Worm (Caenorhabditis elegans): Measurements from ENCODE around the gene gst-8.
"Not testable (repeated sequence)": the region's sequence is repeated elsewhere in the genome, so short reads cannot be mapped to it uniquely, and the experiment has no call there.

gst-8 gene

DNA sequence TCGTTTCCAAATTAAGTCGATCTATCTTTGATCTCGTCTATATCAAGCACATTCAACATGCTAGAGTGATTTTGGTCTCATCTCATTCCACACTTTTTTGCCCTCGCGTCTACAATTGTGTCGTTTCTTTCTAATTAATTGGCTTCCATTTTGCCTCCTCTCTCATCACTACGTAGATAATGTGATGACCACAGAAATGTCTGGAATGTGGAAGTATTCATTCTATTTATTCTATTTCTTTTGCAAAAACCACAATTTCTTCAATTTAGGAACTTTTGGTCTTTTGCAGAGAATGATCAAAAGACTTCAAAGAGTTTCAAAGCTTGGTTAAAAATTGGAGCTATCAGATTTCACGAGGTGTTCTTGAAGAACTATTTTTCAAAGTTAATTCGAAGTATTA is 32.1 kb downstream of the gst-8 start:
- TF ChIP-seq sem-2 (GFP tag; optimal IDR thresholded peaks at IDR 0.05) (no peak), sptf-1 (tag; optimal IDR thresholded peaks at IDR 0.05) (no peak), cnd-1 (tag; optimal IDR thresholded peaks at IDR 0.05) (no peak), nhr-76 (tag; optimal IDR thresholded peaks at IDR 0.05) (no peak), ztf-11 (tag; optimal IDR thresholded peaks at IDR 0.05) (no peak), hlh-1 (tag; optimal IDR thresholded peaks at IDR 0.05) (no peak), elt-1 (tag; optimal IDR thresholded peaks at IDR 0.05; ENCODE audit: borderline replicate concordance, insufficient read depth) (no peak), nhr-2 (tag; optimal IDR thresholded peaks at IDR 0.05) (no peak), lin-13 (tag; optimal IDR thresholded peaks at IDR 0.05) (no peak), tbx-8 (GFP tag; optimal IDR thresholded peaks at IDR 0.05) (no peak), pha-4 (tag; optimal IDR thresholded peaks at IDR 0.05) (no peak), M03D4.4 (tag; optimal IDR thresholded peaks at IDR 0.05) (no peak), ceh-43 (GFP tag; optimal IDR thresholded peaks at IDR 0.05) (no peak), nhr-12 (tag; optimal IDR thresholded peaks at IDR 0.05) (no peak), mep-1 (tag; optimal IDR thresholded peaks at IDR 0.05) (no peak), mls-2 (tag; optimal IDR thresholded peaks at IDR 0.05) (no peak), blmp-1 (tag; optimal IDR thresholded peaks at IDR 0.05) (no peak), nhr-28 (tag; optimal IDR thresholded peaks at IDR 0.05) (no peak), ces-1 (GFP tag; optimal IDR thresholded peaks at IDR 0.05) (no peak)

ce11 chrII:4916462-4916861 is 33.0 kb downstream of the gst-8 start, which contains the start of gene msp-31:
TSS of gene msp-31 (minus strand) at chrII:4916562.
- TF ChIP-seq ham-2 (GFP tag; optimal IDR thresholded peaks at IDR 0.05); ceh-43 (GFP tag; optimal IDR thresholded peaks at IDR 0.05); nhr-237 (tag; optimal IDR thresholded peaks at IDR 0.05): not testable (repeated sequence)

ce11 chrII:4918501-4919021 is 35.0 kb downstream of the gst-8 start:
- TF ChIP-seq nhr-2 (tag; optimal IDR thresholded peaks at IDR 0.05) (peak; percentile 64), unc-120 (tag; optimal IDR thresholded peaks at IDR 0.05; ENCODE audit: poor library complexity, severe bottlenecking) (no peak), nhr-237 (tag; optimal IDR thresholded peaks at IDR 0.05) (no peak), nhr-28 (tag; optimal IDR thresholded peaks at IDR 0.05) (no peak), ceh-43 (GFP tag; optimal IDR thresholded peaks at IDR 0.05) (no peak), zip-8 (tag; optimal IDR thresholded peaks at IDR 0.05) (no peak), lsy-2 (tag; optimal IDR thresholded peaks at IDR 0.05) (no peak)

DNA sequence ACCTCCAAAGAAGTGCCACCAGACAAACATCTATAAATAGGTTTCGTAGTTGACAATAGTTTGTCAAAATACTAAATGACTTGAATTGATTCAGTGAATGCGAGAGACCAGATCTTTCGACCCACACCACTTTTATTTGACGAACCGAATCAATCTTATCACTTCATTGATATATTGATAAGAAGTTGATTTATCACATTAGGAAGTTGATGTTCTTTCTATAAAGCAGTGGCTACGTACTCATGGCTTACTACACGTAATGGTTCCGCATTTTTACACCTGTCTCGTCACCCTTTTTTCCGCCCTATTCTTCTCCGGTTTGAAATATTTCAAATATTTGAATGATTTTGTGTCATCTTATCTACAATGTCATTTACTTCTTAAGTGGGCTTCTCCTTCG is 37.1 kb downstream of the gst-8 start:
- TF ChIP-seq zip-8 (tag; optimal IDR thresholded peaks at IDR 0.05) (no peak), nhr-237 (tag; optimal IDR thresholded peaks at IDR 0.05) (no peak), lin-13 (tag; optimal IDR thresholded peaks at IDR 0.05) (no peak), drap-1 (GFP tag; optimal IDR thresholded peaks at IDR 0.05) (no peak), ceh-83 (GFP tag; optimal IDR thresholded peaks at IDR 0.05) (no peak), lin-32 (GFP tag; optimal IDR thresholded peaks at IDR 0.05) (no peak), sem-2 (GFP tag; optimal IDR thresholded peaks at IDR 0.05) (no peak)

ce11 chrII:4924729-4925128 is 41.2 kb downstream of the gst-8 start:
- TF ChIP-seq unc-39 (tag; optimal IDR thresholded peaks at IDR 0.05), result no peak
- TF ChIP-seq nhr-28 (tag; optimal IDR thresholded peaks at IDR 0.05), result no peak
- TF ChIP-seq snpc-4 (tag; optimal IDR thresholded peaks at IDR 0.05), result no peak
- TF ChIP-seq nhr-237 (tag; optimal IDR thresholded peaks at IDR 0.05), result no peak
- no peak for TF ChIP-seq pha-4 (tag; optimal IDR thresholded peaks at IDR 0.05)
- TF ChIP-seq ceh-39 (tag; optimal IDR thresholded peaks at IDR 0.05), result no peak
- no peak for TF ChIP-seq ham-2 (GFP tag; optimal IDR thresholded peaks at IDR 0.05)
- TF ChIP-seq elt-1 (tag; optimal IDR thresholded peaks at IDR 0.05; ENCODE audit: borderline replicate concordance, insufficient read depth), result no peak
- TF ChIP-seq flh-1 (GFP tag; optimal IDR thresholded peaks at IDR 0.05), result no peak
- no peak for TF ChIP-seq ceh-83 (GFP tag; optimal IDR thresholded peaks at IDR 0.05)
- no peak for TF ChIP-seq mep-1 (tag; optimal IDR thresholded peaks at IDR 0.05)
- TF ChIP-seq hlh-1 (tag; optimal IDR thresholded peaks at IDR 0.05), result no peak
- no peak for TF ChIP-seq lin-32 (GFP tag; optimal IDR thresholded peaks at IDR 0.05)
- TF ChIP-seq nhr-12 (tag; optimal IDR thresholded peaks at IDR 0.05), result no peak
- TF ChIP-seq M03D4.4 (tag; optimal IDR thresholded peaks at IDR 0.05), result no peak
- TF ChIP-seq drap-1 (GFP tag; optimal IDR thresholded peaks at IDR 0.05), result no peak
